Worm (Caenorhabditis elegans) whole organism, midembryonic: ENCODE results near the gene B0416.3.

ENCODE experiments used
- flt-1 ChIP-seq: fragments of 200-800 bp; sonication (Bioruptor generic); IDR thresholded peaks from 2 replicates; pipeline ENCODE4 v1.3.6; 2022; ENCODE audit warnings: missing genetic modification characterization, missing compliant biosample characterization
- med-1 ChIP-seq: sonication (generic microtip); optimal IDR thresholded peaks from 2 replicates; lab custom pipeline; 2017; ENCODE audit warnings: missing genetic modification characterization, mild to moderate bottlenecking, missing compliant biosample characterization, antibody characterized with exemption, missing genetic modification reagents; ENCODE audit not compliant: insufficient read depth
- ref-1 ChIP-seq: fragments of 200-800 bp; sonication (Bioruptor generic); conservative IDR thresholded peaks from 2 replicates; pipeline ENCODE4 v1.3.6; 2022; ENCODE audit warnings: missing genetic modification reagents, missing genetic modification characterization, missing compliant biosample characterization
- tab-1 ChIP-seq: fragments of 200-800 bp; sonication (Bioruptor generic); IDR thresholded peaks from 2 replicates; pipeline ENCODE4 v1.3.6; 2022; ENCODE audit warnings: missing genetic modification characterization, missing compliant biosample characterization
- ztf-29 ChIP-seq: fragments of 200-800 bp; sonication (Bioruptor generic); IDR thresholded peaks from 2 replicates; pipeline ENCODE4 v1.3.6; 2022; ENCODE audit warnings: missing genetic modification reagents, missing genetic modification characterization, missing compliant biosample characterization

ce11 chrX:9324962-9325361 is 33.5 kb downstream of the B0416.3 start:
- TF ChIP-seq tab-1 (GFP tag; lab: Robert Waterston, UW) (no peak), ref-1 (GFP tag; lab: Robert Waterston, UW) (no peak), flt-1 (GFP tag; lab: Robert Waterston, UW) (no peak), ztf-29 (no peak), med-1 (GFP tag; lab: Kevin White, UChicago) (no peak)
